Fruit fly (Drosophila melanogaster) whole organism, embryonic: ENCODE measurements around the gene CG7766.

Experiments used
- Asciz ChIP-seq: fragments of 200-800 bp; sonication (Bioruptor generic); optimal IDR thresholded peaks from 2 replicates; lab custom pipeline; 2017; ENCODE audit warnings: missing biosample characterization, mild to moderate bottlenecking, missing genetic modification characterization, missing genetic modification reagents
- CG10209 ChIP-seq: fragments of 200-800 bp; sonication (Bioruptor generic); optimal IDR thresholded peaks from 3 replicates; lab custom pipeline; 2017; ENCODE audit warnings: missing biosample characterization, mild to moderate bottlenecking, missing genetic modification characterization, missing genetic modification reagents
- CG10959 ChIP-seq: fragments of 200-800 bp; sonication (Bioruptor generic); IDR thresholded peaks from 2 replicates; pipeline ENCODE4 v1.3.6; 2022; ENCODE audit warnings: missing biosample characterization, missing genetic modification characterization
- CG10979 ChIP-seq: fragments of 200-800 bp; sonication (Bioruptor generic); optimal IDR thresholded peaks from 2 replicates; lab custom pipeline; 2018; ENCODE audit warnings: missing biosample characterization, mild to moderate bottlenecking, missing genetic modification characterization, moderate library complexity
- CG12659 ChIP-seq: fragments of 200-800 bp; sonication (Bioruptor generic); optimal IDR thresholded peaks from 3 replicates; lab custom pipeline; 2017; ENCODE audit warnings: mild to moderate bottlenecking, missing biosample characterization, missing genetic modification reagents, missing genetic modification characterization
- CG16863 ChIP-seq: fragments of 200-800 bp; sonication (Bioruptor generic); optimal IDR thresholded peaks from 3 replicates; lab custom pipeline; 2016; ENCODE audit warnings: missing biosample characterization, missing genetic modification characterization
- CG17359 ChIP-seq: fragments of 200-800 bp; sonication (Bioruptor generic); optimal IDR thresholded peaks from 3 replicates; lab custom pipeline; 2018; ENCODE audit warnings: missing biosample characterization, mild to moderate bottlenecking, missing genetic modification characterization, moderate library complexity
- CG18011 ChIP-seq: fragments of 200-800 bp; sonication (Bioruptor generic); optimal IDR thresholded peaks from 2 replicates; lab custom pipeline; 2017; ENCODE audit warnings: missing biosample characterization, missing genetic modification characterization, mild to moderate bottlenecking, moderate library complexity, missing genotype
- CG2120 ChIP-seq: fragments of 200-800 bp; sonication (Bioruptor generic); optimal IDR thresholded peaks from 3 replicates; lab custom pipeline; 2016; ENCODE audit warnings: missing biosample characterization, missing genetic modification characterization
- CG3065 ChIP-seq: fragments of 200-800 bp; sonication (Bioruptor generic); optimal IDR thresholded peaks from 2 replicates; lab custom pipeline; 2016; ENCODE audit warnings: missing biosample characterization, missing genetic modification characterization
- CG3726 ChIP-seq: fragments of 200-800 bp; sonication (Bioruptor generic); IDR thresholded peaks from 3 replicates; pipeline ENCODE4, ENCODE4 v1.3.6; 2022; ENCODE audit warnings: missing biosample characterization, missing genetic modification characterization
- CG4424 ChIP-seq: fragments of 200-800 bp; sonication (Bioruptor generic); optimal IDR thresholded peaks from 3 replicates; lab custom pipeline; 2016; ENCODE audit warnings: missing biosample characterization, missing genetic modification characterization
- CG4820 ChIP-seq: fragments of 200-800 bp; sonication (Bioruptor generic); optimal IDR thresholded peaks from 3 replicates; lab custom pipeline; 2016; ENCODE audit warnings: missing biosample characterization, missing genetic modification characterization
- CG6689 ChIP-seq: fragments of 200-800 bp; sonication (Bioruptor generic); IDR thresholded peaks from 2 replicates; pipeline ENCODE4 v1.3.6; 2022; ENCODE audit warnings: missing biosample characterization, missing genetic modification characterization
- CG7839 ChIP-seq: fragments of 200-800 bp; sonication (Bioruptor generic); optimal IDR thresholded peaks from 3 replicates; lab custom pipeline; 2018; ENCODE audit warnings: missing biosample characterization, mild to moderate bottlenecking, missing genetic modification characterization, moderate library complexity
- CG8924 ChIP-seq: fragments of 200-800 bp; optimal IDR thresholded peaks from 3 replicates; lab custom pipeline; 2019; ENCODE audit warnings: missing biosample characterization, mild to moderate bottlenecking, missing genetic modification characterization, moderate library complexity
- CG9817 ChIP-seq: fragments of 200-800 bp; sonication (Bioruptor generic); optimal IDR thresholded peaks from 2 replicates; lab custom pipeline; 2018; ENCODE audit warnings: missing biosample characterization, mild to moderate bottlenecking, missing genetic modification characterization, moderate library complexity
- E2f2 ChIP-seq: fragments of 200-800 bp; sonication (Bioruptor generic); IDR thresholded peaks from 2 replicates; pipeline ENCODE4 v1.3.6; 2022; ENCODE audit warnings: missing biosample characterization, missing genetic modification characterization
- Hr39 ChIP-seq: fragments of >200 bp; optimal IDR thresholded peaks from 2 replicates; lab custom pipeline; 2017
- Kr ChIP-seq: fragments of 200-800 bp; sonication (Bioruptor generic); optimal IDR thresholded peaks from 2 replicates; lab custom pipeline; 2017; ENCODE audit warnings: missing biosample characterization, mild to moderate bottlenecking, missing genetic modification characterization
- MESR4 ChIP-seq: fragments of 200-800 bp; sonication (Bioruptor generic); optimal IDR thresholded peaks from 2 replicates; lab custom pipeline; 2018; ENCODE audit warnings: missing biosample characterization, mild to moderate bottlenecking, missing genetic modification characterization, moderate library complexity
- Med ChIP-seq: fragments of 200-800 bp; sonication (Bioruptor generic); peaks from one replicate; lab custom pipeline; 2016; ENCODE audit warnings: missing biosample characterization, missing genetic modification characterization, mild to moderate bottlenecking, inconsistent platforms, moderate library complexity
- Rfx ChIP-seq: fragments of 200-800 bp; sonication (Bioruptor generic); IDR thresholded peaks from 2 replicates; pipeline ENCODE4 v1.3.6; 2022; ENCODE audit warnings: missing biosample characterization, missing genetic modification characterization
- Side ChIP-seq: fragments of 200-800 bp; sonication (Bioruptor generic); optimal IDR thresholded peaks from 2 replicates; lab custom pipeline; 2016; ENCODE audit warnings: missing biosample characterization, missing genetic modification characterization
- Taf1 ChIP-seq: fragments of 200-800 bp; sonication (Bioruptor generic); IDR thresholded peaks from 2 replicates; pipeline ENCODE4 v1.3.6; 2022; ENCODE audit warnings: missing biosample characterization, missing genetic modification characterization
- Tbp ChIP-seq: fragments of >200 bp; optimal IDR thresholded peaks from 2 replicates; lab custom pipeline; 2018; ENCODE audit warnings: missing biosample characterization, missing genetic modification characterization
- bbx ChIP-seq: fragments of 200-800 bp; sonication (Bioruptor generic); IDR thresholded peaks from 2 replicates; pipeline ENCODE4 v1.3.6; 2022; ENCODE audit warnings: missing biosample characterization, missing genetic modification characterization; ENCODE audit not compliant: partially characterized antibody
- chif ChIP-seq, 2 experiments: fragments of 200-800 bp; sonication (Bioruptor generic); optimal IDR thresholded peaks; 3 replicates each; lab custom pipeline; 2016; ENCODE audit warnings: missing biosample characterization in 2 of 2, missing genetic modification characterization in 2 of 2
- ci ChIP-seq: fragments of 200-800 bp; sonication (Bioruptor generic); IDR thresholded peaks from 3 replicates; pipeline ENCODE4 v1.3.6; 2022; ENCODE audit warnings: missing biosample characterization, missing genetic modification characterization
- crol ChIP-seq: fragments of 200-800 bp; sonication (Bioruptor generic); IDR thresholded peaks from 2 replicates; pipeline ENCODE4 v1.3.6; 2022; ENCODE audit warnings: missing biosample characterization, missing genetic modification characterization
- dmrt99B ChIP-seq: fragments of 200-800 bp; sonication (Bioruptor generic); optimal IDR thresholded peaks from 2 replicates; lab custom pipeline; 2018; ENCODE audit warnings: missing biosample characterization, mild to moderate bottlenecking, missing genetic modification characterization, moderate library complexity
- hb ChIP-seq: fragments of 200-800 bp; sonication (Bioruptor generic); IDR thresholded peaks from 3 replicates; pipeline ENCODE4 v1.3.6; 2022; ENCODE audit warnings: missing biosample characterization, missing genetic modification characterization; ENCODE audit not compliant: partially characterized antibody
- ind ChIP-seq: fragments of 200-800 bp; sonication (Bioruptor generic); optimal IDR thresholded peaks from 3 replicates; lab custom pipeline; 2016; ENCODE audit warnings: missing biosample characterization, missing genetic modification characterization
- kay ChIP-seq: fragments of 200-800 bp; sonication (Bioruptor generic); optimal IDR thresholded peaks from 2 replicates; lab custom pipeline; 2016; ENCODE audit warnings: missing biosample characterization, missing genetic modification characterization
- lmd ChIP-seq: fragments of 200-800 bp; sonication (Bioruptor generic); IDR thresholded peaks from 2 replicates; pipeline ENCODE4 v1.3.6; 2022; ENCODE audit warnings: missing biosample characterization, missing genetic modification characterization
- mam ChIP-seq: fragments of 200-800 bp; sonication (Bioruptor generic); optimal IDR thresholded peaks from 3 replicates; lab custom pipeline; 2016; ENCODE audit warnings: missing biosample characterization, missing genetic modification characterization
- mirr ChIP-seq: fragments of 200-800 bp; sonication (Bioruptor generic); optimal IDR thresholded peaks from 3 replicates; lab custom pipeline; 2018; ENCODE audit warnings: missing biosample characterization, mild to moderate bottlenecking, missing genetic modification characterization
- nau ChIP-seq: fragments of 200-800 bp; sonication (Bioruptor generic); optimal IDR thresholded peaks from 3 replicates; lab custom pipeline; 2017; ENCODE audit warnings: missing biosample characterization, mild to moderate bottlenecking, missing genetic modification characterization, missing genetic modification reagents
- pho ChIP-seq: fragments of 200-800 bp; sonication (Bioruptor generic); optimal IDR thresholded peaks from 2 replicates; lab custom pipeline; 2016; ENCODE audit warnings: missing biosample characterization, missing genetic modification characterization
- phol ChIP-seq: fragments of 200-800 bp; sonication (Bioruptor generic); optimal IDR thresholded peaks from 3 replicates; lab custom pipeline; 2018; ENCODE audit warnings: missing biosample characterization, mild to moderate bottlenecking, missing genetic modification characterization, moderate library complexity
- psq ChIP-seq: fragments of 200-800 bp; sonication (Bioruptor generic); optimal IDR thresholded peaks from 2 replicates; lab custom pipeline; 2017; ENCODE audit warnings: missing biosample characterization, missing genetic modification characterization
- sob ChIP-seq: fragments of 200-800 bp; sonication (Bioruptor generic); IDR thresholded peaks from 2 replicates; pipeline ENCODE4 v1.3.6; 2022; ENCODE audit warnings: missing biosample characterization, missing genetic modification characterization
- sqz ChIP-seq: fragments of 200-800 bp; sonication (Bioruptor generic); optimal IDR thresholded peaks from 3 replicates; lab custom pipeline; 2018; ENCODE audit warnings: missing biosample characterization, mild to moderate bottlenecking, missing genetic modification characterization
- sr ChIP-seq: fragments of 200-800 bp; sonication (Bioruptor generic); IDR thresholded peaks from 3 replicates; pipeline ENCODE4 v1.3.6; 2022; ENCODE audit warnings: missing biosample characterization, missing genetic modification characterization
- tin ChIP-seq: fragments of 200-800 bp; sonication (Bioruptor generic); optimal IDR thresholded peaks from 3 replicates; lab custom pipeline; 2016; ENCODE audit warnings: missing biosample characterization, missing genetic modification characterization
- unc-4 ChIP-seq: fragments of 200-800 bp; sonication (Bioruptor generic); IDR thresholded peaks from 2 replicates; pipeline ENCODE4 v1.3.6; 2022; ENCODE audit warnings: missing biosample characterization, missing genetic modification characterization; ENCODE audit not compliant: partially characterized antibody
- vfl ChIP-seq: fragments of 200-800 bp; sonication (Bioruptor generic); optimal IDR thresholded peaks from 2 replicates; lab custom pipeline; 2016; ENCODE audit warnings: missing biosample characterization, missing genetic modification characterization
- vvl ChIP-seq: fragments of 200-800 bp; sonication (Bioruptor generic); IDR thresholded peaks from 2 replicates; pipeline ENCODE4 v1.3.6; 2022; ENCODE audit warnings: missing biosample characterization, missing genetic modification characterization
- z ChIP-seq: fragments of 200-800 bp; sonication (Bioruptor generic); IDR thresholded peaks from 3 replicates; pipeline ENCODE4 v1.3.6; 2022; ENCODE audit warnings: missing biosample characterization, missing genetic modification characterization

CG7766 gene

DNA sequence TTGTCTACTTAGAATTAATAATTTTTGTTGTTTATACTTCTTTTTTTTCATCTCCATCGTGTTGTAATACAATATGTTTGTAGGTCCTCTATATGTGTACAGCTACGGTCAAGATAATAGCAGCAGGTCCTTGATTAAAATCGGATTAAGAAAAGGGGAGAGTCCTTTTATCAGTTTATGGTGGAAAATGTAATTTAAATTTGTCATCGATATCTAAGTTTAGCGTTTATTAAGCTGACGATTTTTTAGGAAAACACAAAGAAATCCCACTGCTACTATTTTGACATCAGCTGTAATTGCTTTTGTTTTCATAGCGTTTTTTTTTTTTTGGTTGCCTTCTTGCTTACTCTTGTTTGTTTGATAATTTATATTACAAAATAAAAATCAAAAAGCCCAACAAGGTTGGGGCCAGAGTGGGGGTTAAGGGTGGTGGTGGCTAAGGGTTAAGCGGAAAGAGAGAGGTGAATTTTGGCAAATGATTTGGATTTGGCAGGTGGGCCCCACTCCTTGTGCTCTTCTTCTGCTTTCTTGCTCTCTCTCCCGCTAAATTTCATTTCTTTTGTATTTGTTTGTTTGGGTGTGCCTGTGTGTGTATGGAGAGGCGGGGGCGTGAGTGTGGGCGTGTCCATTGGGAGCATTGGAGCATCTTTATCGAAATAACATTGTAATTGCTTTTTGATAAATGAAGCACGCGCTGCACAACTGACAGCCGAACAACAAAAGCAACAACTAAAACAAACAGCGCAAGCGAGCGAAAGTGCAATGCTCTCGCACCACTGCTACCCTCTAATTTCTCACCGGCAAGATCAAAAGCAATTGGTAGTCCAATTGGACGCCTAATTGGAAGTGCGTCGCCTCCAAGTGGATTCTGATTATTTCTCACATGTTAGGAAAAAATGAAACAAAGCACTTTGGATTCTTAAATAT is 17.6 kb upstream of the CG7766 start (continued):
- peak; percentile 54 for TF ChIP-seq phol (tag; lab: Kevin White, UChicago)
- TF ChIP-seq pho (GFP tag; lab: Kevin White, UChicago) = peak; percentile 6
- peak; percentile 12; the same call in 1 of the 3 replicates for TF ChIP-seq ci (GFP tag; lab: Robert Waterston, UW)
- no peak for TF ChIP-seq unc-4
- TF ChIP-seq CG10979 (tag; lab: Kevin White, UChicago) = peak; percentile 55
- peak; percentile 68 for TF ChIP-seq CG2120
- peak; percentile 65 for TF ChIP-seq dmrt99B (tag; lab: Kevin White, UChicago)
- no peak for TF ChIP-seq CG10959
- TF ChIP-seq hb = no peak
- TF ChIP-seq CG3065 (GFP tag; lab: Kevin White, UChicago) = no peak
- peak in 1 of 2 experiments; percentile 52 for TF ChIP-seq chif (GFP tag; optimal IDR thresholded peaks at IDR 0.05; lab: Kevin White, UChicago)
- no peak for TF ChIP-seq Hr39 (lab: Kevin White, UChicago)
- TF ChIP-seq CG7839 (tag; lab: Kevin White, UChicago) = peak; percentile 64
- no peak for TF ChIP-seq MESR4 (GFP tag; lab: Kevin White, UChicago)
- TF ChIP-seq vvl = peak; percentile 55
- TF ChIP-seq E2f2 (GFP tag; lab: Robert Waterston, UW) = no peak
- TF ChIP-seq Side (GFP tag; lab: Kevin White, UChicago) = peak; percentile 7
- TF ChIP-seq lmd = peak; percentile 32; the same call in 1 of the 2 replicates
- TF ChIP-seq sob (GFP tag; lab: Robert Waterston, UW) = peak; percentile 19; the same call in 1 of the 2 replicates
- TF ChIP-seq CG9817 = no peak
- peak; percentile 11 for TF ChIP-seq Asciz (GFP tag; lab: Kevin White, UChicago)
- TF ChIP-seq CG6689 (GFP tag; lab: Robert Waterston, UW) = peak; percentile 22; the same call in 1 of the 2 replicates
- no peak for TF ChIP-seq mirr (GFP tag; lab: Kevin White, UChicago)
- peak; percentile 2 for TF ChIP-seq kay (GFP tag; lab: Kevin White, UChicago)
- TF ChIP-seq crol (GFP tag; lab: Robert Waterston, UW) = 0 out of 2 replicates have a peak, but pooled peaks have one; percentile 16
- peak; percentile 32 for TF ChIP-seq CG4820 (GFP tag; lab: Kevin White, UChicago)
- peak; percentile 59 for TF ChIP-seq nau
- no peak for TF ChIP-seq Tbp (GFP tag; lab: Kevin White, UChicago)
- TF ChIP-seq z = no peak
- peak; percentile 46 for TF ChIP-seq ind
- peak; percentile 21 for TF ChIP-seq CG4424 (GFP tag; lab: Kevin White, UChicago)
- no peak for TF ChIP-seq CG18011 (GFP tag; lab: Kevin White, UChicago)
- peak; percentile 34; the same call in 1 of the 2 replicates for TF ChIP-seq Rfx (GFP tag; lab: Robert Waterston, UW)
- TF ChIP-seq CG10209 (GFP tag; lab: Kevin White, UChicago) = peak; percentile 20
- peak; percentile 72; the same call in 2 of the 3 replicates for TF ChIP-seq sr (GFP tag; lab: Robert Waterston, UW)
- TF ChIP-seq CG3726 (GFP tag; lab: Robert Waterston, UW) = no peak
- peak; percentile 47 for TF ChIP-seq mam (GFP tag; lab: Kevin White, UChicago)
- TF ChIP-seq Med = peak; percentile 86
- TF ChIP-seq tin (GFP tag; lab: Kevin White, UChicago) = peak; percentile 24
- peak; percentile 19; the same call in 1 of the 2 replicates for TF ChIP-seq Taf1 (GFP tag; lab: Robert Waterston, UW)
- peak; percentile 57 for TF ChIP-seq CG8924 (tag; lab: Kevin White, UChicago)
- no peak for TF ChIP-seq bbx (GFP tag; lab: Robert Waterston, UW)
- TF ChIP-seq CG16863 (GFP tag; lab: Kevin White, UChicago) = peak; percentile 0
- TF ChIP-seq sqz (GFP tag; lab: Kevin White, UChicago) = no peak
- peak; percentile 7 for TF ChIP-seq vfl (GFP tag; lab: Kevin White, UChicago)
- TF ChIP-seq CG12659 (GFP tag; lab: Kevin White, UChicago) = peak; percentile 9
- no peak for TF ChIP-seq Kr (GFP tag; lab: Kevin White, UChicago)
- no peak for TF ChIP-seq psq (GFP tag; lab: Kevin White, UChicago)
- TF ChIP-seq CG17359 (tag; lab: Kevin White, UChicago) = peak; percentile 66
